Worm (Caenorhabditis elegans) whole organism, late embryonic: ENCODE results near the gene rabs-5.

Experiments
- ama-1 ChIP-seq: fragments of 150-350 bp; optimal IDR thresholded peaks from 2 replicates; lab custom pipeline; 2014
- ceh-6 ChIP-seq: fragments of 200-800 bp; sonication (Bioruptor generic); optimal IDR thresholded peaks from 2 replicates; lab custom pipeline; 2018; ENCODE audit warnings: mild to moderate bottlenecking, missing genetic modification characterization, missing compliant biosample characterization
- dve-1 ChIP-seq: sonication (generic microtip); optimal IDR thresholded peaks from 2 replicates; lab custom pipeline; 2017; ENCODE audit warnings: antibody characterized with exemption, mild to moderate bottlenecking, missing genetic modification characterization, missing compliant biosample characterization
- fkh-10 ChIP-seq: fragments of 150-350 bp; optimal IDR thresholded peaks from 2 replicates; lab custom pipeline; 2014; ENCODE audit warnings: missing biosample characterization, missing genetic modification reagents, missing genetic modification characterization
- hlh-15 ChIP-seq: sonication (generic microtip); optimal IDR thresholded peaks from 2 replicates; lab custom pipeline; 2016; ENCODE audit warnings: missing genetic modification characterization, missing compliant biosample characterization
- hlh-8 ChIP-seq: sonication (generic microtip); optimal IDR thresholded peaks from 2 replicates; lab custom pipeline; 2016; ENCODE audit warnings: missing genotype, missing genetic modification characterization, missing compliant biosample characterization
- lim-6 ChIP-seq: sonication (generic microtip); optimal IDR thresholded peaks from 2 replicates; lab custom pipeline; 2016; ENCODE audit warnings: missing genetic modification characterization, missing compliant biosample characterization
- nfya-1 ChIP-seq: sonication (generic microtip); optimal IDR thresholded peaks from 2 replicates; lab custom pipeline; 2017; ENCODE audit warnings: missing genetic modification characterization, mild to moderate bottlenecking, missing compliant biosample characterization, antibody characterized with exemption, moderate library complexity
- pha-4 ChIP-seq: fragments of 150-350 bp; optimal IDR thresholded peaks from 2 replicates; lab custom pipeline; 2018; ENCODE audit warnings: missing biosample characterization, missing genetic modification reagents, missing genetic modification characterization
- unc-42 ChIP-seq: sonication (generic microtip); optimal IDR thresholded peaks from 2 replicates; lab custom pipeline; 2016; ENCODE audit warnings: missing genotype, missing genetic modification characterization, missing compliant biosample characterization

DNA sequence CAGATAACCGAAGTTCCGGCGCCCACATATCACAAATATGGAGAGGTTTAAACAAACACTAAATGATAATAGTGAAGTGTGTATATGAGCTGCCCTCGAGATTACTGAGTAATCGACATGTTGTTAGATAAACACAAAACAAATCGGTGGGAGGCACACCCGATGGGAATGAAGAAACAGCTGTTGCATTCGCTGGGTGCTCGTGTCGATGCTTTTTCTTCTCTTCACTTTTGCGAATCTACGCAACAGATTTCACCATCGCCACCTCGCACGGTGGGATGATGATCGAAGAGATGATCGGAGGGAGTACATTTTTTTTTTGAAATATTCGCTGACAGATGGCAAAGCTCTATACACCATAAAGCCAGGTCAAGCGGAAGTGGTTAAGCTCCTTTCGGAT, 39.1 kb downstream of the rabs-5 start:
- TF ChIP-seq dve-1 (tag; lab: Kevin White, UChicago) (no peak), pha-4 (no peak), fkh-10 (no peak), unc-42 (tag; lab: Kevin White, UChicago) (no peak), lim-6 (tag; lab: Kevin White, UChicago) (no peak), ceh-6 (GFP tag; lab: Kevin White, UChicago) (no peak), hlh-15 (tag; lab: Kevin White, UChicago) (no peak), hlh-8 (no peak), nfya-1 (no peak), ama-1 (no peak)
